Fruit fly (Drosophila melanogaster): ENCODE measurements around the gene ppk31.
A peak's percentile ranks its signal among the peaks of the same experiment; 100 is the strongest.

The ppk31 gene

DNA sequence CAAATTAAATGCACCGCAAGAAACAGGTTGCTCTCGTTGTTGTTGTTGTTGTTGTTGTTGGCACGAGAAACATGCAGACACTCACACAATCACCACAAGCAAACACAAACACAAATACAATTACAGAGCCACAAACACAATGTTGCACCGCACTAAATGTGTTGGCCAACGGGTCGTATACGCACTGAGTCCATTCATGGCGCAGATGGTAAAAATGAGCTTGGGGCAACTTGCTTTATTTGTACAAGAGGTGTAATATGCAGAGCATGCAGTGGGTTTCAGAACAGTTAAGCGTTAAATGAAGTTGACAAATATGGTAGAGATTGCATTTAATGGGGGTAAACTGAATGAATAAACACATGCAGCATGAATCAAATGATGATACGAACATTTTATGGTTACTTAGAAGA, 25.0 kb upstream of the ppk31 start (continued):
- no peak for TF ChIP-seq CG1024 (GFP tag; IDR thresholded peaks at IDR 0.05)
- no peak for TF ChIP-seq CG33213 (GFP tag; optimal IDR thresholded peaks at IDR 0.05)
- no peak for TF ChIP-seq B-H1 (GFP tag; IDR thresholded peaks at IDR 0.05)
- no peak for TF ChIP-seq NFAT (GFP tag; IDR thresholded peaks at IDR 0.05)
- TF ChIP-seq CrebB (tag; optimal IDR thresholded peaks at IDR 0.05): peak; percentile 50
- no peak for TF ChIP-seq Vsx1 (GFP tag; optimal IDR thresholded peaks at IDR 0.05)
- peak; percentile 53 for TF ChIP-seq CG17186 (GFP tag; optimal IDR thresholded peaks at IDR 0.05)
- TF ChIP-seq pros (GFP tag; optimal IDR thresholded peaks at IDR 0.05): peak; percentile 1
- TF ChIP-seq CG2875 (GFP tag; optimal IDR thresholded peaks at IDR 0.05): peak; percentile 78
- TF ChIP-seq CG7556 (GFP tag; optimal IDR thresholded peaks at IDR 0.05): peak; percentile 41
- TF ChIP-seq otp (GFP tag; IDR thresholded peaks at IDR 0.05): 0 out of 3 replicates have a peak, but pooled peaks have one; percentile 50
- TF ChIP-seq CG15601 (tag; optimal IDR thresholded peaks at IDR 0.05): peak; percentile 83
- no peak for TF ChIP-seq CG9437 (GFP tag; optimal IDR thresholded peaks at IDR 0.05)
- TF ChIP-seq CG3065 (GFP tag; optimal IDR thresholded peaks at IDR 0.05): no peak
- TF ChIP-seq TFAM (GFP tag; optimal IDR thresholded peaks at IDR 0.05): peak; percentile 10
- TF ChIP-seq Fer1 (GFP tag; optimal IDR thresholded peaks at IDR 0.05): peak; percentile 25
- no peak for TF ChIP-seq nom (GFP tag; optimal IDR thresholded peaks at IDR 0.05)
- TF ChIP-seq ttk (GFP tag; IDR thresholded peaks at IDR 0.05): peak; percentile 21; the same call in 1 of the 2 replicates
- no peak for TF ChIP-seq CG13894 (tag; optimal IDR thresholded peaks at IDR 0.05)
- TF ChIP-seq CG15514 (GFP tag; optimal IDR thresholded peaks at IDR 0.05): no peak
- TF ChIP-seq Ptx1 (GFP tag; IDR thresholded peaks at IDR 0.05): no peak
- no peak for TF ChIP-seq CG6765 (GFP tag; optimal IDR thresholded peaks at IDR 0.05)
- TF ChIP-seq CG15073 (GFP tag; optimal IDR thresholded peaks at IDR 0.05): no peak
- TF ChIP-seq hbn (GFP tag; IDR thresholded peaks at IDR 0.05; ENCODE audit: partially characterized antibody): no peak
- no peak for TF ChIP-seq cad (GFP tag; optimal IDR thresholded peaks at IDR 0.05)
- no peak for TF ChIP-seq maf-S (GFP tag; optimal IDR thresholded peaks at IDR 0.05)
- peak; percentile 53 for TF ChIP-seq wek (GFP tag; optimal IDR thresholded peaks at IDR 0.05)
- peak; percentile 65 for TF ChIP-seq CG3407 (GFP tag; optimal IDR thresholded peaks at IDR 0.05)
- TF ChIP-seq ac (GFP tag; optimal IDR thresholded peaks at IDR 0.05): no peak
- TF ChIP-seq CG12744 (GFP tag; optimal IDR thresholded peaks at IDR 0.05): no peak
- TF ChIP-seq ATbp (GFP tag; optimal IDR thresholded peaks at IDR 0.05): peak; percentile 91
- no peak for TF ChIP-seq CG16813 (GFP tag; IDR thresholded peaks at IDR 0.05; ENCODE audit: partially characterized antibody)
- TF ChIP-seq zfh1 (GFP tag; IDR thresholded peaks at IDR 0.05): 0 out of 3 replicates have a peak, but pooled peaks have one; percentile 50
- TF ChIP-seq rib (GFP tag; IDR thresholded peaks at IDR 0.05): no peak
- TF ChIP-seq mirr (GFP tag; optimal IDR thresholded peaks at IDR 0.05): no peak
- no peak for TF ChIP-seq D (optimal IDR thresholded peaks at IDR 0.05)
- TF ChIP-seq D (GFP tag; optimal IDR thresholded peaks at IDR 0.05): peak; percentile 60
- TF ChIP-seq nau (GFP tag; optimal IDR thresholded peaks at IDR 0.05): peak; percentile 45
- TF ChIP-seq ara (GFP tag; IDR thresholded peaks at IDR 0.05): peak; percentile 54; the same call in 1 of the 2 replicates
- TF ChIP-seq bigmax (GFP tag; optimal IDR thresholded peaks at IDR 0.05): peak; percentile 23
- peak; percentile 23 for TF ChIP-seq Lhr (GFP tag; optimal IDR thresholded peaks at IDR 0.05)
- TF ChIP-seq prd (optimal IDR thresholded peaks at IDR 0.05): no peak
- no peak for TF ChIP-seq prd (GFP tag; IDR thresholded peaks at IDR 0.05)
- no peak for TF ChIP-seq fd3F (GFP tag; optimal IDR thresholded peaks at IDR 0.05)
- TF ChIP-seq CG12104 (GFP tag; optimal IDR thresholded peaks at IDR 0.05): no peak
- no peak for TF ChIP-seq CG30403 (GFP tag; optimal IDR thresholded peaks at IDR 0.05)
- TF ChIP-seq CG33557 (GFP tag; optimal IDR thresholded peaks at IDR 0.05): peak; percentile 43
- TF ChIP-seq kay (GFP tag; optimal IDR thresholded peaks at IDR 0.05): no peak
- TF ChIP-seq sd (tag; optimal IDR thresholded peaks at IDR 0.05): no peak
- peak in 1 of 2 experiments; percentile 17 for TF ChIP-seq dpn (GFP tag; optimal IDR thresholded peaks at IDR 0.05)
- TF ChIP-seq cato (GFP tag; optimal IDR thresholded peaks at IDR 0.05; ENCODE audit: borderline replicate concordance): no peak
